Fruit fly (Drosophila melanogaster) whole organism, embryonic: ENCODE results near the gene tbc.

ENCODE experiments used
- ATbp ChIP-seq: fragments of 200-800 bp; sonication (Bioruptor generic); optimal IDR thresholded peaks from 2 replicates; lab custom pipeline; 2017; ENCODE audit warnings: missing biosample characterization, mild to moderate bottlenecking, missing genetic modification characterization, missing genetic modification reagents
- Awh ChIP-seq: fragments of 200-800 bp; sonication (Bioruptor generic); IDR thresholded peaks from 2 replicates; pipeline ENCODE4, ENCODE4 v1.3.6; 2022; ENCODE audit warnings: missing biosample characterization, missing genetic modification characterization
- CG10267 ChIP-seq: fragments of 200-800 bp; sonication (Bioruptor generic); optimal IDR thresholded peaks from 2 replicates; lab custom pipeline; 2018; ENCODE audit warnings: missing biosample characterization, mild to moderate bottlenecking, missing genetic modification characterization, moderate library complexity
- CG11456 ChIP-seq: fragments of 200-800 bp; sonication (Bioruptor generic); IDR thresholded peaks from 3 replicates; pipeline ENCODE4 v1.3.6; 2022; ENCODE audit warnings: missing biosample characterization, missing genetic modification characterization
- CG11504 ChIP-seq: fragments of 200-800 bp; sonication (Bioruptor generic); optimal IDR thresholded peaks from 3 replicates; lab custom pipeline; 2019; ENCODE audit warnings: missing biosample characterization, mild to moderate bottlenecking, missing genetic modification characterization, moderate library complexity
- CG12236 ChIP-seq: fragments of 200-800 bp; sonication (Bioruptor generic); optimal IDR thresholded peaks from 2 replicates; lab custom pipeline; 2016; ENCODE audit warnings: missing biosample characterization, missing genetic modification characterization
- CG16779 ChIP-seq: fragments of 200-800 bp; sonication (Bioruptor generic); IDR thresholded peaks from 2 replicates; pipeline ENCODE4 v1.3.6; 2022; ENCODE audit warnings: missing biosample characterization, missing genetic modification characterization
- CG17186 ChIP-seq: fragments of 200-800 bp; sonication (Bioruptor generic); optimal IDR thresholded peaks from 3 replicates; lab custom pipeline; 2017; ENCODE audit warnings: missing biosample characterization, missing genetic modification reagents, missing genetic modification characterization
- CG1832 ChIP-seq: fragments of 200-800 bp; sonication (Bioruptor generic); optimal IDR thresholded peaks from 2 replicates; lab custom pipeline; 2017; ENCODE audit warnings: missing biosample characterization, mild to moderate bottlenecking, missing genetic modification characterization, inconsistent platforms
- CG18764 ChIP-seq: fragments of 200-800 bp; sonication (Bioruptor generic); optimal IDR thresholded peaks from 3 replicates; lab custom pipeline; 2016; ENCODE audit warnings: missing biosample characterization, missing genetic modification characterization
- CG2120 ChIP-seq: fragments of 200-800 bp; sonication (Bioruptor generic); optimal IDR thresholded peaks from 3 replicates; lab custom pipeline; 2016; ENCODE audit warnings: missing biosample characterization, missing genetic modification characterization
- CG2889 ChIP-seq: fragments of 200-800 bp; sonication (Bioruptor generic); IDR thresholded peaks from 3 replicates; pipeline ENCODE4 v1.3.6; 2022; ENCODE audit warnings: missing biosample characterization, missing genetic modification characterization
- CG30020 ChIP-seq: fragments of 200-800 bp; optimal IDR thresholded peaks from 2 replicates; lab custom pipeline; 2019; ENCODE audit warnings: missing biosample characterization, mild to moderate bottlenecking, missing genetic modification characterization, moderate library complexity
- CG30403 ChIP-seq: fragments of 200-800 bp; sonication (Bioruptor generic); optimal IDR thresholded peaks from 3 replicates; lab custom pipeline; 2016; ENCODE audit warnings: missing biosample characterization, missing genetic modification characterization
- CG31441 ChIP-seq: fragments of 200-800 bp; sonication (Bioruptor generic); IDR thresholded peaks from 2 replicates; pipeline ENCODE4 v1.3.6; 2022; ENCODE audit warnings: missing biosample characterization, missing genetic modification characterization
- CG3163 ChIP-seq: fragments of 200-800 bp; sonication (Bioruptor generic); optimal IDR thresholded peaks from 3 replicates; lab custom pipeline; 2016; ENCODE audit warnings: missing biosample characterization, missing genetic modification characterization
- CG42726 ChIP-seq: fragments of 200-800 bp; sonication (Bioruptor generic); IDR thresholded peaks from 2 replicates; pipeline ENCODE4 v1.3.6; 2022; ENCODE audit warnings: missing biosample characterization, missing genetic modification characterization; ENCODE audit not compliant: partially characterized antibody
- CG6654 ChIP-seq: fragments of 200-800 bp; sonication (Bioruptor generic); optimal IDR thresholded peaks from 2 replicates; lab custom pipeline; 2017; ENCODE audit warnings: missing biosample characterization, mild to moderate bottlenecking, missing genetic modification characterization
- CG6791 ChIP-seq: fragments of 200-800 bp; sonication (Bioruptor generic); IDR thresholded peaks from 3 replicates; pipeline ENCODE4 v1.3.6; 2022; ENCODE audit warnings: missing biosample characterization, missing genetic modification characterization; ENCODE audit not compliant: partially characterized antibody
- CG6854 ChIP-seq: fragments of 200-800 bp; sonication (Bioruptor generic); optimal IDR thresholded peaks from 3 replicates; lab custom pipeline; 2017; ENCODE audit warnings: missing biosample characterization, mild to moderate bottlenecking, missing genetic modification characterization
- CG7556 ChIP-seq: fragments of 200-800 bp; sonication (Bioruptor generic); optimal IDR thresholded peaks from 2 replicates; lab custom pipeline; 2017; ENCODE audit warnings: missing biosample characterization, mild to moderate bottlenecking, missing genetic modification characterization
- CG8944 ChIP-seq: fragments of 200-800 bp; sonication (Bioruptor generic); optimal IDR thresholded peaks from 3 replicates; lab custom pipeline; 2016; ENCODE audit warnings: missing biosample characterization, missing genetic modification characterization
- ERR ChIP-seq: fragments of 200-800 bp; sonication (Bioruptor generic); optimal IDR thresholded peaks from 2 replicates; lab custom pipeline; 2016; ENCODE audit warnings: missing biosample characterization, missing genetic modification characterization
- Ets65A ChIP-seq: fragments of 200-800 bp; sonication (Bioruptor generic); peaks from one replicate; lab custom pipeline; 2016; ENCODE audit warnings: missing biosample characterization, missing genetic modification characterization
- Ets97D ChIP-seq: fragments of 200-800 bp; sonication (Bioruptor generic); optimal IDR thresholded peaks from 3 replicates; lab custom pipeline; 2016; ENCODE audit warnings: missing biosample characterization, missing genetic modification characterization
- Jarid2 ChIP-seq: fragments of 200-800 bp; sonication (Bioruptor generic); optimal IDR thresholded peaks from 3 replicates; lab custom pipeline; 2017; ENCODE audit warnings: mild to moderate bottlenecking, missing biosample characterization, missing genetic modification reagents, missing genetic modification characterization
- MESR4 ChIP-seq: fragments of 200-800 bp; sonication (Bioruptor generic); optimal IDR thresholded peaks from 2 replicates; lab custom pipeline; 2018; ENCODE audit warnings: missing biosample characterization, mild to moderate bottlenecking, missing genetic modification characterization, moderate library complexity
- Rfx ChIP-seq: fragments of 200-800 bp; sonication (Bioruptor generic); IDR thresholded peaks from 2 replicates; pipeline ENCODE4 v1.3.6; 2022; ENCODE audit warnings: missing biosample characterization, missing genetic modification characterization
- Sry-β ChIP-seq: fragments of 200-800 bp; sonication (Bioruptor generic); optimal IDR thresholded peaks from 2 replicates; lab custom pipeline; 2018; ENCODE audit warnings: missing biosample characterization, mild to moderate bottlenecking, missing genetic modification characterization, moderate library complexity
- Trl ChIP-seq, 3 experiments: fragments of >200 bp in 2 of 3; fragments of 200-800 bp in 1 of 3; sonication (Bioruptor generic) in 1 of 3; optimal IDR thresholded peaks; 2 replicates in 1 of 3; 3 replicates in 2 of 3; lab custom pipeline; 2016 to 2017; ENCODE audit warnings: missing biosample characterization in 1 of 3, missing genetic modification characterization in 1 of 3
- ato ChIP-seq: fragments of 200-800 bp; sonication (Bioruptor generic); IDR thresholded peaks from 2 replicates; pipeline ENCODE4 v1.3.6; 2022; ENCODE audit warnings: missing biosample characterization, missing genetic modification characterization; ENCODE audit not compliant: partially characterized antibody
- hkb ChIP-seq, 2 experiments: fragments of 200-800 bp in 1 of 2; fragments of >200 bp in 1 of 2; sonication (Bioruptor generic) in 1 of 2; IDR thresholded peaks in 1 of 2; optimal IDR thresholded peaks in 1 of 2; 2 replicates each; pipeline versions ENCODE4 v1.3.6 to Lab custom; 2017 to 2022; ENCODE audit warnings: missing biosample characterization in 1 of 2, missing genetic modification characterization in 1 of 2
- ind ChIP-seq: fragments of 200-800 bp; sonication (Bioruptor generic); optimal IDR thresholded peaks from 3 replicates; lab custom pipeline; 2016; ENCODE audit warnings: missing biosample characterization, missing genetic modification characterization
- inv ChIP-seq: fragments of 200-800 bp; sonication (Bioruptor generic); IDR thresholded peaks from 2 replicates; pipeline ENCODE4 v1.3.6; 2022; ENCODE audit warnings: missing biosample characterization, missing genetic modification characterization; ENCODE audit not compliant: partially characterized antibody
- lab ChIP-seq: fragments of 200-800 bp; sonication (Bioruptor generic); optimal IDR thresholded peaks from 3 replicates; lab custom pipeline; 2017; ENCODE audit warnings: missing biosample characterization, missing genetic modification characterization, mild to moderate bottlenecking, moderate library complexity, missing genetic modification reagents
- mirr ChIP-seq: fragments of 200-800 bp; sonication (Bioruptor generic); optimal IDR thresholded peaks from 3 replicates; lab custom pipeline; 2018; ENCODE audit warnings: missing biosample characterization, mild to moderate bottlenecking, missing genetic modification characterization
- ro ChIP-seq: fragments of 200-800 bp; sonication (Bioruptor generic); IDR thresholded peaks from 2 replicates; pipeline ENCODE4 v1.3.6; 2022; ENCODE audit warnings: missing biosample characterization, missing genetic modification characterization
- unpg ChIP-seq: fragments of 200-800 bp; sonication (Bioruptor generic); optimal IDR thresholded peaks from 3 replicates; lab custom pipeline; 2018; ENCODE audit warnings: missing biosample characterization, mild to moderate bottlenecking, missing genetic modification characterization, moderate library complexity
- wor ChIP-seq: fragments of 200-800 bp; sonication (Bioruptor generic); IDR thresholded peaks from 2 replicates; pipeline ENCODE4 v1.3.6; 2022; ENCODE audit warnings: missing biosample characterization, missing genetic modification characterization
- zf30C ChIP-seq: fragments of 200-800 bp; sonication (Bioruptor generic); optimal IDR thresholded peaks from 3 replicates; lab custom pipeline; 2018; ENCODE audit warnings: missing biosample characterization, mild to moderate bottlenecking, missing genetic modification characterization

The tbc gene

dm6 chrX:20448828-20449427, at the start of gene tbc:
TSS of gene tbc (plus strand) at chrX:20449331.
- no peak for TF ChIP-seq ERR (GFP tag; lab: Kevin White, UChicago)
- TF ChIP-seq Sry-β (GFP tag; lab: Kevin White, UChicago), result peak; percentile 77
- 0 out of 2 replicates have a peak, but pooled peaks have one; percentile 22 for TF ChIP-seq CG16779 (GFP tag; lab: Robert Waterston, UW)
- TF ChIP-seq CG30403 (GFP tag; lab: Kevin White, UChicago), result no peak
- TF ChIP-seq CG31441, result no peak
- peak; percentile 99 for TF ChIP-seq CG11504 (tag; lab: Kevin White, UChicago)

DNA sequence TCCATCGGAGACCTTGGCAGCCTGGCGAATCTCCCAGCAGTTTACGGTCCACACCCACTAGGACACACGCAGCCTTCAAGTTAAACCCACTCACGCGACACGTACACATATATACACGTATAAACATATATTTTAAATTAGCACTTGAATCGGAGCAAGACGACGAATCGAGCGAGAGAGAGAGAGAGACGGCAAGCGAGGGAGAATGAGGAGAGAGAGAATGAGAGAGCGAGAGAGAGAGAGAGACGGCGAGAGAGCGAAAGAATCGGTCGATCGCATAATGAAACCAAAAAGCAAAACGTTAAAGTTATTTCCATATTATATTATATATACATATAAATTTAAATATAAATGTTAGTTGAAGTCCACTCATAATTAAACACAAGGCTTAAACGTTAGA, 37.5 kb upstream of the tbc start:
- TF ChIP-seq CG6791 (GFP tag; lab: Robert Waterston, UW) (no peak), Trl (optimal IDR thresholded peaks at IDR 0.05; lab: Kevin White, UChicago) (peak; percentile 45 to 64), Trl (GFP tag; optimal IDR thresholded peaks at IDR 0.05; lab: Kevin White, UChicago) (no peak), Jarid2 (GFP tag; lab: Kevin White, UChicago) (no peak), CG1832 (peak; percentile 81)
- TF ChIP-seq, all 482 proteins: peak for 2

DNA sequence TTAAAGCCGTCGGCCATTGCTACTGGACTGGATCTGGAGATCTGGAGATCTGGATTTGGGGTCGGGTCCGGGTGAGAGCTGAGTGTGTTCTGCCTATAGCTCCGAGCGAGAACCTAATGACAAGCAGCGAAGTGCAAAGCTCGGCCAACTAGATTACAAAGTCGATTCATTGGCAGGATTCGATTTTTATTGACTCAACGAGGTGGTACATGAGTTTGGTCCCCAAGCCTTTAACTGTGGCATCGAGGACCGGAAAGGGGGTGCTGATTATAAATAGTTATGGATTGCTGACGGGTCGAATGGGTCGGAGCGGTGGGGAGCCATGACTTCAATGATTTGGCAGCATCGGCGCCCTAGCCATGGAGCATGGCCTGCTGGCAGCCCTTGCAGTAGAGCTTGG, 35.6 kb upstream of the tbc start, which contains the start of gene CG15459:
Gene CG15459, minus strand, starts transcription at position 101 of the 400 bp plus-strand sequence.
- TF ChIP-seq CG2120 (GFP tag; lab: Kevin White, UChicago), result no peak
- TF ChIP-seq ato (GFP tag; lab: Robert Waterston, UW), result no peak
- TF ChIP-seq CG18764 (GFP tag; lab: Kevin White, UChicago), result no peak
- no peak for TF ChIP-seq MESR4 (GFP tag; lab: Kevin White, UChicago)
- no peak for TF ChIP-seq CG30020 (tag; lab: Kevin White, UChicago)
- TF ChIP-seq lab (GFP tag; lab: Kevin White, UChicago), result no peak
- TF ChIP-seq ro (GFP tag; lab: Robert Waterston, UW), result no peak
- no peak for TF ChIP-seq CG3163 (GFP tag; lab: Kevin White, UChicago)
- no peak for TF ChIP-seq ind (GFP tag; lab: Kevin White, UChicago)
- TF ChIP-seq ATbp (GFP tag; lab: Kevin White, UChicago), result no peak

DNA sequence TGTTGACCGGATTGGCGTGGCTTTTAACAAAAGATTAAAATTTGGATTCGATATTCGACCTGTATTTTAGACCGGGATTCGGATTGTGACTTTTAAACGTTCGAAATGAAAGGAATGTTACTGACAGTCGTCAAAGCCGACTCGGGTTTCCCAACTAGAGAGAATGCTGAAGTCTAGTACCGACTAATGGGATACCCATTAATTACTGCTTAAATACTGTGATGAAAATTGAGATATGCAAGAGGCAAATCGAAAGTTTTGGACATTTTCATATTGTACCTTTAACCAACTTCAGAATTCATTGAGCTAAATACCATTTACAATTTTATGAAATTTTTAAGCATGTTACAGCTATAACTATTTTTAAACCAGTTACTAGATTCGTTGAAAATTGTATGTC, 35.0 kb upstream of the tbc start, which contains the start of gene CG15458:
Gene CG15458, minus strand, starts transcription at position 101 of the 400 bp plus-strand sequence.
- TF ChIP-seq CG2889 (GFP tag; lab: Robert Waterston, UW) (no peak), ATbp (GFP tag; lab: Kevin White, UChicago) (no peak), Ets97D (GFP tag; lab: Kevin White, UChicago) (no peak), Rfx (no peak), zf30C (GFP tag; lab: Kevin White, UChicago) (no peak), unpg (no peak), CG10267 (tag; lab: Kevin White, UChicago) (no peak), CG42726 (GFP tag; lab: Robert Waterston, UW) (no peak), CG6854 (GFP tag; lab: Kevin White, UChicago) (no peak), CG1832 (no peak), CG8944 (GFP tag; lab: Kevin White, UChicago) (no peak), inv (no peak)

dm6 chrX:20415444-20415843, 33.7 kb upstream of the tbc start, which contains the start of gene Obp19a:
TSS of gene Obp19a (plus strand) at chrX:20415744.
- TF ChIP-seq wor (GFP tag; lab: Robert Waterston, UW) (no peak), Ets65A (GFP tag; lab: Kevin White, UChicago) (no peak), CG11456 (GFP tag; lab: Robert Waterston, UW) (no peak), Awh (GFP tag; lab: Robert Waterston, UW) (no peak), CG6654 (GFP tag; lab: Kevin White, UChicago) (no peak), CG17186 (GFP tag; lab: Kevin White, UChicago) (no peak), CG7556 (GFP tag; lab: Kevin White, UChicago) (no peak), hkb (optimal IDR thresholded peaks at IDR 0.05; lab: Kevin White, UChicago) (no peak), hkb (GFP tag; IDR thresholded peaks at IDR 0.05; lab: Robert Waterston, UW) (no peak), CG12236 (GFP tag; lab: Kevin White, UChicago) (no peak), mirr (GFP tag; lab: Kevin White, UChicago) (no peak), Sry-β (GFP tag; lab: Kevin White, UChicago) (no peak)
